Fruit fly (Drosophila melanogaster): Measurements from ENCODE around the gene ko.

ko gene

dm6 chr3L:21041952-21042933 is 88.7 kb downstream of the ko start (continued):
- TF ChIP-seq seq (GFP tag; IDR thresholded peaks at IDR 0.05): peak; percentile 47; the same call in 1 of the 2 replicates
- peak; percentile 19; the same call in 1 of the 2 replicates for TF ChIP-seq CG9932 (GFP tag; IDR thresholded peaks at IDR 0.05)
- TF ChIP-seq CG18764 (GFP tag; optimal IDR thresholded peaks at IDR 0.05): no peak
- TF ChIP-seq CG7357 (GFP tag; IDR thresholded peaks at IDR 0.05): peak; percentile 51; the same call in 1 of the 3 replicates
- TF ChIP-seq Dek (tag; optimal IDR thresholded peaks at IDR 0.05): peak; percentile 2
- TF ChIP-seq org-1 (GFP tag; optimal IDR thresholded peaks at IDR 0.05): peak; percentile 15
- no peak for TF ChIP-seq mam (GFP tag; optimal IDR thresholded peaks at IDR 0.05)
- TF ChIP-seq Xbp1 (GFP tag; optimal IDR thresholded peaks at IDR 0.05): peak; percentile 26
- TF ChIP-seq dpn (GFP tag; optimal IDR thresholded peaks at IDR 0.05): peak in 1 of 2 experiments; percentile 37
- TF ChIP-seq CG2129 (GFP tag; IDR thresholded peaks at IDR 0.05; ENCODE audit: partially characterized antibody): no peak
- TF ChIP-seq Aef1 (GFP tag; IDR thresholded peaks at IDR 0.05): peak; percentile 16; the same call in 1 of the 3 replicates
- no peak for TF ChIP-seq H2.0 (GFP tag; IDR thresholded peaks at IDR 0.05)
- peak; percentile 41; the same call in 1 of the 3 replicates for TF ChIP-seq CG17361 (GFP tag; IDR thresholded peaks at IDR 0.05)
- TF ChIP-seq ash1 (GFP tag; optimal IDR thresholded peaks at IDR 0.05): no peak
- TF ChIP-seq fd96Cb (tag; optimal IDR thresholded peaks at IDR 0.05): peak; percentile 10
- TF ChIP-seq grau (tag; optimal IDR thresholded peaks at IDR 0.05): peak; percentile 36
- TF ChIP-seq tin (GFP tag; optimal IDR thresholded peaks at IDR 0.05): no peak
- peak; percentile 11 for TF ChIP-seq CG12219 (GFP tag; optimal IDR thresholded peaks at IDR 0.05)
- 0 out of 3 replicates have a peak, but pooled peaks have one; percentile 27 for TF ChIP-seq CG34422 (GFP tag; IDR thresholded peaks at IDR 0.05)

dm6 chr3L:21040831-21041230 is 90.1 kb downstream of the ko start:
- TF ChIP-seq rib (GFP tag; IDR thresholded peaks at IDR 0.05) (peak; percentile 25; the same call in 1 of the 2 replicates), sd (tag; optimal IDR thresholded peaks at IDR 0.05) (peak; percentile 37), slbo (GFP tag; IDR thresholded peaks at IDR 0.05) (peak; percentile 51), crol (GFP tag; IDR thresholded peaks at IDR 0.05) (peak; percentile 94), row (GFP tag; IDR thresholded peaks at IDR 0.05) (0 out of 3 replicates have a peak, but pooled peaks have one; percentile 12), chinmo (GFP tag; IDR thresholded peaks at IDR 0.05; ENCODE audit: partially characterized antibody) (peak; percentile 51; the same call in 1 of the 4 replicates), CG12769 (tag; optimal IDR thresholded peaks at IDR 0.05) (peak; percentile 80), maf-S (GFP tag; optimal IDR thresholded peaks at IDR 0.05) (no peak), NC2α (GFP tag; optimal IDR thresholded peaks at IDR 0.05) (no peak), HLH54F (GFP tag; optimal IDR thresholded peaks at IDR 0.05) (no peak), Med (GFP tag) (peak; percentile 51), z (GFP tag; IDR thresholded peaks at IDR 0.05) (0 out of 3 replicates have a peak, but pooled peaks have one; percentile 13), ci (GFP tag; IDR thresholded peaks at IDR 0.05) (0 out of 3 replicates have a peak, but pooled peaks have one; percentile 7), gt (GFP tag; IDR thresholded peaks at IDR 0.05) (0 out of 2 replicates have a peak, but pooled peaks have one; percentile 8), unpg (GFP tag; optimal IDR thresholded peaks at IDR 0.05) (no peak), CG18476 (GFP tag; optimal IDR thresholded peaks at IDR 0.05) (no peak), Pdp1 (GFP tag; optimal IDR thresholded peaks at IDR 0.05) (peak in 1 of 2 experiments; percentile 26), CG1529 (GFP tag; optimal IDR thresholded peaks at IDR 0.05) (no peak), CG9932 (GFP tag; IDR thresholded peaks at IDR 0.05) (no peak), Optix (GFP tag; IDR thresholded peaks at IDR 0.05) (no peak), CG12155 (GFP tag; optimal IDR thresholded peaks at IDR 0.05) (no peak), vvl (GFP tag; IDR thresholded peaks at IDR 0.05) (peak; percentile 40), CG17385 (GFP tag; optimal IDR thresholded peaks at IDR 0.05) (peak; percentile 43), pan (optimal IDR thresholded peaks at IDR 0.05) (no peak), pan (GFP tag; optimal IDR thresholded peaks at IDR 0.05 in 1 of 2, IDR thresholded peaks at IDR 0.05 in 1 of 2) (peak in 1 of 2 experiments; percentile 22), Abd-B (GFP tag; optimal IDR thresholded peaks at IDR 0.05) (peak; percentile 19), Sry-β (GFP tag; optimal IDR thresholded peaks at IDR 0.05) (peak; percentile 43), sens (GFP tag) (peak; percentile 29), CG5180 (GFP tag; optimal IDR thresholded peaks at IDR 0.05) (no peak)
